Worm (Caenorhabditis elegans) whole organism, L4/young adult: Measurements from ENCODE around the gene ccm-2.

Source experiments
- W03F9.2 ChIP-seq: fragments of 150-350 bp; optimal IDR thresholded peaks from 2 replicates; lab custom pipeline; 2014; ENCODE audit warnings: missing biosample characterization, missing genetic modification characterization
- dao-5 ChIP-seq: sonication (generic microtip); optimal IDR thresholded peaks from 2 replicates; lab custom pipeline; 2016; ENCODE audit warnings: missing genotype, missing genetic modification characterization, moderate library complexity, missing compliant biosample characterization
- him-1 ChIP-seq: sonication (generic microtip); optimal IDR thresholded peaks from 2 replicates; lab custom pipeline; 2016; ENCODE audit warnings: missing genotype, missing genetic modification reagents, missing genetic modification characterization, missing compliant biosample characterization

The ccm-2 gene

ce11 chrIV:1825789-1826188 is 8.6 kb upstream of the ccm-2 start:
- TF ChIP-seq him-1 (tag; lab: Kevin White, UChicago) = no peak
- no peak for TF ChIP-seq W03F9.2
- TF ChIP-seq dao-5 = no peak

- TF ChIP-seq him-1 (tag; lab: Kevin White, UChicago) (no peak), W03F9.2 (no peak), dao-5 (no peak)
Observed at ce11 chrIV:1826737-1827136, 7.7 kb upstream of the ccm-2 start.

- TF ChIP-seq W03F9.2 = no peak
- no peak for TF ChIP-seq dao-5
- no peak for TF ChIP-seq him-1 (tag; lab: Kevin White, UChicago)
Observed at ce11 chrIV:1827362-1827761, 7.1 kb upstream of the ccm-2 start.

ce11 chrIV:1833115-1833514 is 1.3 kb upstream of the ccm-2 start:
- no peak for TF ChIP-seq W03F9.2
- no peak for TF ChIP-seq dao-5
- TF ChIP-seq him-1 (tag; lab: Kevin White, UChicago) = no peak

- no peak for TF ChIP-seq W03F9.2
- no peak for TF ChIP-seq dao-5
- no peak for TF ChIP-seq him-1 (tag; lab: Kevin White, UChicago)
Observed at ce11 chrIV:1834972-1835371, 544 bp downstream of the ccm-2 start.

- TF ChIP-seq W03F9.2 (no peak), dao-5 (no peak)
Observed at ce11 chrIV:1837134-1837533, 2.7 kb downstream of the ccm-2 start.

- TF ChIP-seq him-1 (tag; lab: Kevin White, UChicago) (no peak), dao-5 (no peak), W03F9.2 (no peak)
Observed at ce11 chrIV:1838583-1838982, 4.2 kb downstream of the ccm-2 start.

ce11 chrIV:1842314-1842713 is 7.9 kb downstream of the ccm-2 start:
- no peak for TF ChIP-seq dao-5
- no peak for TF ChIP-seq him-1 (tag; lab: Kevin White, UChicago)
- TF ChIP-seq W03F9.2 = no peak

- no peak for TF ChIP-seq dao-5
- TF ChIP-seq W03F9.2 = no peak
- TF ChIP-seq him-1 (tag; lab: Kevin White, UChicago) = no peak
Observed at ce11 chrIV:1843611-1844010, 9.2 kb downstream of the ccm-2 start.

- TF ChIP-seq him-1 (tag; lab: Kevin White, UChicago) = no peak
- TF ChIP-seq dao-5 = no peak
- TF ChIP-seq W03F9.2 = no peak
Observed at ce11 chrIV:1844624-1845023, 10.2 kb downstream of the ccm-2 start.

- TF ChIP-seq dao-5 = no peak
- TF ChIP-seq W03F9.2 = no peak
- TF ChIP-seq him-1 (tag; lab: Kevin White, UChicago) = peak; percentile 48
Observed at ce11 chrIV:1845061-1845460, 10.6 kb downstream of the ccm-2 start.

- no peak for TF ChIP-seq dao-5
- no peak for TF ChIP-seq W03F9.2
- no peak for TF ChIP-seq him-1 (tag; lab: Kevin White, UChicago)
Observed at ce11 chrIV:1846451-1846850, 12.0 kb downstream of the ccm-2 start.

ce11 chrIV:1847912-1848311 is 13.5 kb downstream of the ccm-2 start, which contains the start of gene egl-4:
Gene egl-4 (plus strand): TSS chrIV:1848071.
- TF ChIP-seq W03F9.2 (no peak), dao-5 (no peak), him-1 (tag; lab: Kevin White, UChicago) (no peak)

ce11 chrIV:1853934-1854438 is 19.6 kb downstream of the ccm-2 start:
- TF ChIP-seq him-1 (tag; lab: Kevin White, UChicago) = no peak
- TF ChIP-seq dao-5 = no peak
- no peak for TF ChIP-seq W03F9.2

ce11 chrIV:1857866-1858271 is 23.4 kb downstream of the ccm-2 start:
- TF ChIP-seq W03F9.2 (no peak), dao-5 (no peak), him-1 (tag; lab: Kevin White, UChicago) (peak; percentile 56)

- TF ChIP-seq dao-5 (no peak), W03F9.2 (no peak), him-1 (tag; lab: Kevin White, UChicago) (no peak)
Observed at ce11 chrIV:1859365-1859982, 25.0 kb downstream of the ccm-2 start.
